Fruit fly (Drosophila melanogaster): Measurements from ENCODE around the gene apolpp.
A peak's percentile ranks its signal among the peaks of the same experiment; 100 is the strongest.

apolpp gene

DNA sequence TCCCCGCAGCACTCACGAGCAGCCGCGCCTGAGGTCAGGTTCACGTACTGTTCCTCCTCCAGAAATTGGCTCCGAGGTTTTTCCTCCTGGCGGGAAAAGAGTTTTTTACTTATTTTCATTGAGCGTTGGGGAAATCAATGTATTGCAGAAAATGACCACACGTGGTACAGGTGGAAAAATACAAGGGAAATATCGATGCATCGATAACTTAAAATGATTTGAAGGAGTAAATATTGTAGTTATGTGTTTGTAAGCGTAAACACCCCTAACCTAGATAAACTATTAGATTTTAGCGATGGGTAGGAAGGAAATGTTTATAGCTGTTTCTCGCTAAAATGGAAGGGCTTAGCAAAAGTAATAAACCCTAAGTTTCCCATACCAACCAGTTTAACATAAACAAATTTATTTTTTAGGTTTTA, 30.1 kb upstream of the apolpp start:
- TF ChIP-seq Mnt (GFP tag; optimal IDR thresholded peaks at IDR 0.05) (peak; percentile 93), CG7101 (tag; optimal IDR thresholded peaks at IDR 0.05) (peak; percentile 13), kay (GFP tag; ENCODE audit: borderline replicate concordance) (no peak), CG14711 (tag; optimal IDR thresholded peaks at IDR 0.05) (no peak), Clk (GFP tag; optimal IDR thresholded peaks at IDR 0.05) (no peak), pad (GFP tag; optimal IDR thresholded peaks at IDR 0.05) (no peak), CG1620 (GFP tag; optimal IDR thresholded peaks at IDR 0.05) (peak; percentile 30), toe (GFP tag; optimal IDR thresholded peaks at IDR 0.05) (no peak), CG12768 (GFP tag; optimal IDR thresholded peaks at IDR 0.05) (no peak), CG11617 (GFP tag; optimal IDR thresholded peaks at IDR 0.05) (no peak), CG7045 (GFP tag; optimal IDR thresholded peaks at IDR 0.05) (no peak), cic (GFP tag; optimal IDR thresholded peaks at IDR 0.05) (no peak), ovo (GFP tag; optimal IDR thresholded peaks at IDR 0.05) (peak; percentile 13), tj (GFP tag; optimal IDR thresholded peaks at IDR 0.05) (peak; percentile 25), CG5204 (GFP tag; optimal IDR thresholded peaks at IDR 0.05) (peak; percentile 43), Crg-1 (GFP tag; optimal IDR thresholded peaks at IDR 0.05) (peak; percentile 14), Hr96 (GFP tag; optimal IDR thresholded peaks at IDR 0.05) (peak; percentile 62), CG33017 (tag; optimal IDR thresholded peaks at IDR 0.05) (no peak), cnc (optimal IDR thresholded peaks at IDR 0.05) (no peak), bab1 (GFP tag; optimal IDR thresholded peaks at IDR 0.05) (no peak)

DNA sequence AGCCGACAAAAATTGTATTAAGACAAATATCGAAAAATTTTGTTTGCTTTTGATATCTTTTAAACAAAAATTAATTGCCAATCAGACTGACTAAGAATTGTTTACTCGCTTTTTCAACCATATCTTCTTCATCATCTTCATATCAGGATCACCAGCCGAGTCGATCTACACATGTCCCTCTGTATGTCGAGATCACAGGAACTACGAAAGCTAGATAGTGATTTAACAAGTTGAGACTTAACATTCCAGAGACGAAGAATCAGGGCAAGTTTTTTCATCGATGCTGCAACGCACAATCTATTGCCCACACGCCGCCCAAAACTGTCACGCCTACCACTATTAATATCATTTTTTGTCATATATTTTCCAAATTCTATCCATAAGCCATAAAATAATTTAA, 29.6 kb upstream of the apolpp start, which contains the start of gene ATPsynbeta:
TSS of gene ATPsynbeta (plus strand) at position 348 of the 400 bp plus-strand sequence.
- TF ChIP-seq Clk (GFP tag; optimal IDR thresholded peaks at IDR 0.05) (no peak), bab1 (GFP tag; optimal IDR thresholded peaks at IDR 0.05) (no peak), CG7101 (tag; optimal IDR thresholded peaks at IDR 0.05) (no peak), CG7045 (GFP tag; optimal IDR thresholded peaks at IDR 0.05) (no peak)

DNA sequence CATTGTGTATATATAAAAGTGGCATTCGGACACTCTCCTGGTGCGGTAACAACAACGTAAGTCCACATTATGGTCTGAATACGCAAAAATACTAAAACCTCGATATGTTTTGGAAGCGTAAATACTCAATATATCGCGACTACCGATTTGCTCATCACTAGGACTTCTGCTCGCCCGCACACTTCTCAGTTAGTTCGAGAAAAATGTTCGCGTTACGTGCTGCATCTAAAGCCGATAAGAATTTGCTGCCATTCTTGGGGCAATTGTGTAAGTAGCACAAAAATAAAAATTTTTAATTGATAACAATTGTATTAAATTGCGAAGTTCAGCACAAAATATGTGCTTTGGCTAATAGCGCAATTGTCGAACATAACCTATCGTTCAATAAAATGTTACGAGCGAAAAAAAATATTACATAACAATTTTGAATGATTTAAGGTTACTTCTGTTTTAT, 29.1 kb upstream of the apolpp start, which contains the start of gene CG11076:
TSS of gene CG11076 (minus strand) at position 71 of the 454 bp plus-strand sequence.
- TF ChIP-seq Hr96 (GFP tag; optimal IDR thresholded peaks at IDR 0.05) (no peak), toe (GFP tag; optimal IDR thresholded peaks at IDR 0.05) (no peak), cnc (optimal IDR thresholded peaks at IDR 0.05) (no peak), CG7101 (tag; optimal IDR thresholded peaks at IDR 0.05) (peak; percentile 48), CG11617 (GFP tag; optimal IDR thresholded peaks at IDR 0.05) (peak; percentile 77), tj (GFP tag; optimal IDR thresholded peaks at IDR 0.05) (peak; percentile 49), CG14711 (tag; optimal IDR thresholded peaks at IDR 0.05) (peak; percentile 45), Mnt (GFP tag; optimal IDR thresholded peaks at IDR 0.05) (peak; percentile 85), pad (GFP tag; optimal IDR thresholded peaks at IDR 0.05) (peak; percentile 10), CG33017 (tag; optimal IDR thresholded peaks at IDR 0.05) (peak; percentile 68), CG1620 (GFP tag; optimal IDR thresholded peaks at IDR 0.05) (peak; percentile 46), CG5204 (GFP tag; optimal IDR thresholded peaks at IDR 0.05) (peak; percentile 48), ovo (GFP tag; optimal IDR thresholded peaks at IDR 0.05) (peak; percentile 21), cic (GFP tag; optimal IDR thresholded peaks at IDR 0.05) (peak; percentile 32), bab1 (GFP tag; optimal IDR thresholded peaks at IDR 0.05) (peak; percentile 87), CG12768 (GFP tag; optimal IDR thresholded peaks at IDR 0.05) (peak; percentile 3), CG7045 (GFP tag; optimal IDR thresholded peaks at IDR 0.05) (peak; percentile 17), kay (GFP tag; ENCODE audit: borderline replicate concordance) (peak; percentile 91), Clk (GFP tag; optimal IDR thresholded peaks at IDR 0.05) (no peak), Crg-1 (GFP tag; optimal IDR thresholded peaks at IDR 0.05) (no peak)

DNA sequence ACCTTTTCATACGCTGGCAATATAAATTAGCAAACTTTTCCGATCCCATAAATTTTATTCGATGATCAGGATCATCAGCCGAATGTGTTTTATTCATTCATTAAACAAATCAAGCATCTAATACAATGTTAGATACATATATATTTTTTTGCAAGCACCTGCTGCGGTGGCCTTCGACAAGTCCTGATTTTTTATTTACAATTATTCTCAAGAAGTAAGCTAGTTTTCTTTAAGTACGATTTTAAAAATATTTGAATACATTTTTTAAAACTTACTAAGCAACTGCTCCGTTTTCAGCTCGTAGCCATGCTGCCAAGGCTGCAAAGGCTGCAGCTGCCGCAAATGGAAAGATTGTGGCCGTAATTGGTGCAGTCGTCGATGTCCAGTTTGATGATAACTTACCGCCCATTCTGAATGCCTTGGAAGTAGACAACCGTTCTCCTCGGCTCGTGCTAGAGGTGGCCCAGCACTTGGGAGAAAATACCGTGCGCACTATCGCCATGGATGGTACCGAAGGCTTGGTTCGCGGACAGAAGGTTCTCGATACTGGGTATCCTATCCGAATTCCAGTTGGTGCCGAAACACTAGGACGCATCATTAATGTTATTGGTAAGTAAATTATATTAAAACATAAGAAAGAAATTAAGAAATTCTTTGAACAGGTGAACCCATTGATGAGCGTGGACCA, 28.0 kb upstream of the apolpp start:
- TF ChIP-seq tj (GFP tag; optimal IDR thresholded peaks at IDR 0.05), result no peak
- no peak for TF ChIP-seq Clk (GFP tag; optimal IDR thresholded peaks at IDR 0.05)
- TF ChIP-seq Hr96 (GFP tag; optimal IDR thresholded peaks at IDR 0.05), result no peak
- no peak for TF ChIP-seq cic (GFP tag; optimal IDR thresholded peaks at IDR 0.05)
- TF ChIP-seq kay (GFP tag; ENCODE audit: borderline replicate concordance), result peak; percentile 72

DNA sequence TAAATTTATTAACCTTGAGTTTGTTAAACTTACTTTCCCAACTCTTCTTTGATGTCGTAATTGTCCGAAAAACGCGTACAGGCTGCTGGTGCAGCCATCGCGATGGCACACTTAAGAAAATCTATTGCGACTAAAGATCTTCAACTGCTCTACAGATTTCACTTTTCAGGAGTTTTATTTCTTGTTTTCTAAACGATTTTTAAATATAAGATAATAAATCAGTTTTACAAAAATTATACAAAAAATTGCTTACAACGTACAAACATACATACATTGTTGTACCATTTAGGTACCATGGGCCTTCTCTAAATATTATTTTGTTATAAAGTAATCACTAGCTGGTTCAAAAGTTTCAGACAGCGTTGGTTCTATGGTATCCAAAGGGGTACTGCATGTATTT, 10.3 kb upstream of the apolpp start:
- TF ChIP-seq CG1620 (GFP tag; optimal IDR thresholded peaks at IDR 0.05), result no peak
- TF ChIP-seq Mnt (GFP tag; optimal IDR thresholded peaks at IDR 0.05), result no peak
- TF ChIP-seq Hr96 (GFP tag; optimal IDR thresholded peaks at IDR 0.05), result no peak
- no peak for TF ChIP-seq CG12768 (GFP tag; optimal IDR thresholded peaks at IDR 0.05)
- no peak for TF ChIP-seq Clk (GFP tag; optimal IDR thresholded peaks at IDR 0.05)
- no peak for TF ChIP-seq bab1 (GFP tag; optimal IDR thresholded peaks at IDR 0.05)
- peak; percentile 95 for TF ChIP-seq kay (GFP tag; ENCODE audit: borderline replicate concordance)

DNA sequence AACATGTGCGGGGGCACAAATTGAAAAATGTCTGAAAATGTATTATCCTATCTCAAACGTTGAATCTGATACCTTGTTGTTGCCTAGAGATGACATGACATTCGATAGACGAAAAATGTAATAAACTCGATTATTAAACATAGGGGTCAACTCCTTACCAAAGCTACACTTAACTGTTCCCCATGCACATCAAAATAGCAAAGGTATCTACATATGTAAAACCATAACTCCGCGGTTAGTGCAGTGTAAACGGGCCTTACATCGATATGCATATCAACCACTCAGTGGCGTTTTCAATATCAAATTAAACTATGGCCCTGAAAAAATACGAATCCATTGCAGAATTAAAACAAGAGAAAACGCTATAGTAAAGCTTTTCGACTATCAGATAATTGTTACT, 9.5 kb upstream of the apolpp start:
- TF ChIP-seq toe (GFP tag; optimal IDR thresholded peaks at IDR 0.05) (no peak), CG7101 (tag; optimal IDR thresholded peaks at IDR 0.05) (peak; percentile 3), tj (GFP tag; optimal IDR thresholded peaks at IDR 0.05) (no peak), CG33017 (tag; optimal IDR thresholded peaks at IDR 0.05) (no peak), bab1 (GFP tag; optimal IDR thresholded peaks at IDR 0.05) (peak; percentile 35), CG14711 (tag; optimal IDR thresholded peaks at IDR 0.05) (peak; percentile 24)
